Fruit fly (Drosophila melanogaster) whole organism, embryonic: ENCODE data around the gene rdog.
A peak's percentile ranks its signal among the peaks of the same experiment; 100 is the strongest.

Source experiments
- ATbp ChIP-seq: fragments of 200-800 bp; sonication (Bioruptor generic); optimal IDR thresholded peaks from 2 replicates; lab custom pipeline; 2017; ENCODE audit warnings: missing biosample characterization, mild to moderate bottlenecking, missing genetic modification characterization, missing genetic modification reagents
- Atf6 ChIP-seq: fragments of 200-800 bp; sonication (Bioruptor generic); IDR thresholded peaks from 2 replicates; pipeline ENCODE4 v1.3.6; 2022; ENCODE audit warnings: missing biosample characterization, missing genetic modification characterization
- CG10147 ChIP-seq: fragments of 200-800 bp; sonication (Bioruptor generic); optimal IDR thresholded peaks from 2 replicates; lab custom pipeline; 2019; ENCODE audit warnings: missing biosample characterization, mild to moderate bottlenecking, missing genetic modification characterization, moderate library complexity
- CG10209 ChIP-seq: fragments of 200-800 bp; sonication (Bioruptor generic); optimal IDR thresholded peaks from 3 replicates; lab custom pipeline; 2017; ENCODE audit warnings: missing biosample characterization, mild to moderate bottlenecking, missing genetic modification characterization, missing genetic modification reagents
- CG12155 ChIP-seq: fragments of 200-800 bp; sonication (Bioruptor generic); optimal IDR thresholded peaks from 3 replicates; lab custom pipeline; 2016; ENCODE audit warnings: missing biosample characterization, missing genetic modification characterization
- CG1233 ChIP-seq: fragments of 200-800 bp; sonication (Bioruptor generic); optimal IDR thresholded peaks from 4 replicates; lab custom pipeline; 2018; ENCODE audit warnings: missing biosample characterization, mild to moderate bottlenecking, missing genetic modification characterization
- CG12942 ChIP-seq: fragments of 200-800 bp; sonication (Bioruptor generic); optimal IDR thresholded peaks from 3 replicates; lab custom pipeline; 2016; ENCODE audit warnings: missing biosample characterization, missing genetic modification characterization
- CG13624 ChIP-seq: fragments of 200-800 bp; sonication (Bioruptor generic); optimal IDR thresholded peaks from 2 replicates; lab custom pipeline; 2016; ENCODE audit warnings: missing biosample characterization, missing genetic modification characterization
- CG15696 ChIP-seq: fragments of 200-800 bp; sonication (Bioruptor generic); optimal IDR thresholded peaks from 2 replicates; lab custom pipeline; 2019; ENCODE audit warnings: missing biosample characterization, mild to moderate bottlenecking, missing genetic modification characterization, moderate library complexity
- CG1603 ChIP-seq: fragments of 200-800 bp; sonication (Bioruptor generic); optimal IDR thresholded peaks from 2 replicates; lab custom pipeline; 2019; ENCODE audit warnings: missing biosample characterization, mild to moderate bottlenecking, missing genetic modification characterization, moderate library complexity
- CG17359 ChIP-seq: fragments of 200-800 bp; sonication (Bioruptor generic); optimal IDR thresholded peaks from 3 replicates; lab custom pipeline; 2018; ENCODE audit warnings: missing biosample characterization, mild to moderate bottlenecking, missing genetic modification characterization, moderate library complexity
- CG18011 ChIP-seq: fragments of 200-800 bp; sonication (Bioruptor generic); optimal IDR thresholded peaks from 2 replicates; lab custom pipeline; 2017; ENCODE audit warnings: missing biosample characterization, missing genetic modification characterization, mild to moderate bottlenecking, moderate library complexity, missing genotype
- CG18764 ChIP-seq: fragments of 200-800 bp; sonication (Bioruptor generic); optimal IDR thresholded peaks from 3 replicates; lab custom pipeline; 2016; ENCODE audit warnings: missing biosample characterization, missing genetic modification characterization
- CG2116 ChIP-seq: fragments of 200-800 bp; sonication (Bioruptor generic); optimal IDR thresholded peaks from 3 replicates; lab custom pipeline; 2018; ENCODE audit warnings: missing biosample characterization, mild to moderate bottlenecking, missing genetic modification characterization
- CG2678 ChIP-seq: fragments of 200-800 bp; sonication (Bioruptor generic); optimal IDR thresholded peaks from 3 replicates; lab custom pipeline; 2019; ENCODE audit warnings: missing biosample characterization, mild to moderate bottlenecking, missing genetic modification characterization, moderate library complexity
- CG3065 ChIP-seq: fragments of 200-800 bp; sonication (Bioruptor generic); optimal IDR thresholded peaks from 2 replicates; lab custom pipeline; 2016; ENCODE audit warnings: missing biosample characterization, missing genetic modification characterization
- CG31224 ChIP-seq: fragments of 200-800 bp; sonication (Bioruptor generic); IDR thresholded peaks from 2 replicates; pipeline ENCODE4 v1.3.6; 2022; ENCODE audit warnings: missing biosample characterization, missing genetic modification characterization
- CG31441 ChIP-seq: fragments of 200-800 bp; sonication (Bioruptor generic); IDR thresholded peaks from 2 replicates; pipeline ENCODE4 v1.3.6; 2022; ENCODE audit warnings: missing biosample characterization, missing genetic modification characterization
- CG3281 ChIP-seq: fragments of 200-800 bp; sonication (Bioruptor generic); optimal IDR thresholded peaks from 3 replicates; lab custom pipeline; 2017; ENCODE audit warnings: missing biosample characterization, mild to moderate bottlenecking, missing genetic modification characterization
- CG4328 ChIP-seq: fragments of 200-800 bp; sonication (Bioruptor generic); optimal IDR thresholded peaks from 3 replicates; lab custom pipeline; 2017; ENCODE audit warnings: missing biosample characterization, missing genetic modification reagents, missing genetic modification characterization
- CG4424 ChIP-seq: fragments of 200-800 bp; sonication (Bioruptor generic); optimal IDR thresholded peaks from 3 replicates; lab custom pipeline; 2016; ENCODE audit warnings: missing biosample characterization, missing genetic modification characterization
- CG6254 ChIP-seq: fragments of 200-800 bp; sonication (Bioruptor generic); optimal IDR thresholded peaks from 3 replicates; lab custom pipeline; 2017; ENCODE audit warnings: mild to moderate bottlenecking, missing biosample characterization, missing genetic modification reagents, missing genetic modification characterization
- CG6683 ChIP-seq: fragments of 200-800 bp; sonication (Bioruptor generic); optimal IDR thresholded peaks from 2 replicates; lab custom pipeline; 2017; ENCODE audit warnings: missing biosample characterization, mild to moderate bottlenecking, missing genetic modification characterization, missing genetic modification reagents
- CG7786 ChIP-seq: fragments of 200-800 bp; sonication (Bioruptor generic); optimal IDR thresholded peaks from 2 replicates; lab custom pipeline; 2016; ENCODE audit warnings: missing biosample characterization, missing genetic modification characterization
- CG8478 ChIP-seq: fragments of >200 bp; optimal IDR thresholded peaks from 2 replicates; lab custom pipeline; 2018
- CG9609 ChIP-seq: fragments of 200-800 bp; sonication (Bioruptor generic); optimal IDR thresholded peaks from 3 replicates; lab custom pipeline; 2016; ENCODE audit warnings: missing biosample characterization, missing genetic modification characterization
- E2f2 ChIP-seq: fragments of 200-800 bp; sonication (Bioruptor generic); IDR thresholded peaks from 2 replicates; pipeline ENCODE4 v1.3.6; 2022; ENCODE audit warnings: missing biosample characterization, missing genetic modification characterization
- Eip74EF ChIP-seq, 2 experiments: fragments of 200-800 bp in 1 of 2; fragments of >200 bp in 1 of 2; sonication (Bioruptor generic) in 1 of 2; optimal IDR thresholded peaks; 2 replicates each; lab custom pipeline; 2017 to 2019; ENCODE audit warnings: missing biosample characterization in 2 of 2, missing genetic modification characterization in 2 of 2, mild to moderate bottlenecking in 1 of 2, moderate library complexity in 1 of 2
- Max ChIP-seq: fragments of 200-800 bp; sonication (Bioruptor generic); optimal IDR thresholded peaks from 2 replicates; lab custom pipeline; 2016; ENCODE audit warnings: missing biosample characterization, mild to moderate bottlenecking, missing genetic modification characterization
- Myb ChIP-seq: fragments of 200-800 bp; sonication (Bioruptor generic); optimal IDR thresholded peaks from 2 replicates; lab custom pipeline; 2016; ENCODE audit warnings: missing biosample characterization, missing genetic modification characterization
- NC2β ChIP-seq: fragments of 200-800 bp; sonication (Bioruptor generic); optimal IDR thresholded peaks from 2 replicates; lab custom pipeline; 2016; ENCODE audit warnings: missing biosample characterization, missing genetic modification characterization
- Side ChIP-seq: fragments of 200-800 bp; sonication (Bioruptor generic); optimal IDR thresholded peaks from 2 replicates; lab custom pipeline; 2016; ENCODE audit warnings: missing biosample characterization, missing genetic modification characterization
- Sry-δ ChIP-seq: fragments of 200-800 bp; sonication (Bioruptor generic); optimal IDR thresholded peaks from 2 replicates; lab custom pipeline; 2016; ENCODE audit warnings: missing biosample characterization, missing genetic modification characterization
- Taf1 ChIP-seq: fragments of 200-800 bp; sonication (Bioruptor generic); IDR thresholded peaks from 2 replicates; pipeline ENCODE4 v1.3.6; 2022; ENCODE audit warnings: missing biosample characterization, missing genetic modification characterization
- btn ChIP-seq: fragments of 200-800 bp; sonication (Bioruptor generic); optimal IDR thresholded peaks from 2 replicates; lab custom pipeline; 2016; ENCODE audit warnings: missing biosample characterization, missing genetic modification characterization
- cg ChIP-seq: fragments of 200-800 bp; sonication (Bioruptor generic); optimal IDR thresholded peaks from 3 replicates; lab custom pipeline; 2019; ENCODE audit warnings: missing biosample characterization, mild to moderate bottlenecking, missing genetic modification characterization, moderate library complexity
- chinmo ChIP-seq: fragments of 200-800 bp; sonication (Bioruptor generic); IDR thresholded peaks from 4 replicates; pipeline ENCODE4 v1.3.6; 2022; ENCODE audit warnings: missing biosample characterization, missing genetic modification characterization; ENCODE audit not compliant: partially characterized antibody
- chm ChIP-seq: fragments of 200-800 bp; sonication (Bioruptor generic); IDR thresholded peaks from 2 replicates; pipeline ENCODE4 v1.3.6; 2022; ENCODE audit warnings: missing biosample characterization, missing genetic modification characterization
- chn ChIP-seq: fragments of 200-800 bp; sonication (Bioruptor generic); optimal IDR thresholded peaks from 2 replicates; lab custom pipeline; 2016; ENCODE audit warnings: missing biosample characterization, missing genetic modification characterization
- crp ChIP-seq, 2 experiments: fragments of 200-800 bp; sonication (Bioruptor generic); optimal IDR thresholded peaks; 2 replicates in 1 of 2; 3 replicates in 1 of 2; lab custom pipeline; 2017; ENCODE audit warnings: missing biosample characterization in 2 of 2, missing genetic modification characterization in 2 of 2, mild to moderate bottlenecking in 1 of 2, moderate library complexity in 1 of 2
- insv ChIP-seq, 2 experiments: fragments of 200-800 bp; sonication (Bioruptor generic); optimal IDR thresholded peaks; 3 replicates each; lab custom pipeline; 2016 to 2018; ENCODE audit warnings: missing biosample characterization in 2 of 2, missing genetic modification characterization in 2 of 2
- nmo ChIP-seq: fragments of 200-800 bp; sonication (Bioruptor generic); optimal IDR thresholded peaks from 2 replicates; lab custom pipeline; 2018; ENCODE audit warnings: missing biosample characterization, mild to moderate bottlenecking, missing genetic modification characterization, moderate library complexity
- onecut ChIP-seq: fragments of 200-800 bp; sonication (Bioruptor generic); IDR thresholded peaks from 2 replicates; pipeline ENCODE4 v1.3.6; 2022; ENCODE audit warnings: missing biosample characterization, missing genetic modification characterization
- otp ChIP-seq: fragments of 200-800 bp; sonication (Bioruptor generic); IDR thresholded peaks from 3 replicates; pipeline ENCODE4, ENCODE4 v1.3.6; 2022; ENCODE audit warnings: missing biosample characterization, missing genetic modification characterization
- pb ChIP-seq: fragments of 200-800 bp; sonication (Bioruptor generic); optimal IDR thresholded peaks from 3 replicates; lab custom pipeline; 2016; ENCODE audit warnings: missing biosample characterization, missing genetic modification characterization
- repo ChIP-seq: fragments of 200-800 bp; sonication (Bioruptor generic); optimal IDR thresholded peaks from 2 replicates; lab custom pipeline; 2016; ENCODE audit warnings: missing biosample characterization, missing genetic modification characterization
- twi ChIP-seq: fragments of 200-800 bp; optimal IDR thresholded peaks from 2 replicates; lab custom pipeline; 2019; ENCODE audit warnings: missing biosample characterization, mild to moderate bottlenecking, missing genetic modification characterization, moderate library complexity
- vnd ChIP-seq: fragments of 200-800 bp; sonication (Bioruptor generic); IDR thresholded peaks from 3 replicates; pipeline ENCODE4 v1.3.6; 2022; ENCODE audit warnings: missing biosample characterization, missing genetic modification characterization; ENCODE audit not compliant: partially characterized antibody
- z ChIP-seq: fragments of 200-800 bp; sonication (Bioruptor generic); IDR thresholded peaks from 3 replicates; pipeline ENCODE4 v1.3.6; 2022; ENCODE audit warnings: missing biosample characterization, missing genetic modification characterization
- zfh1 ChIP-seq: fragments of 200-800 bp; sonication (Bioruptor generic); IDR thresholded peaks from 3 replicates; pipeline ENCODE4 v1.3.6; 2022; ENCODE audit warnings: missing biosample characterization, missing genetic modification characterization

Gene rdog

DNA sequence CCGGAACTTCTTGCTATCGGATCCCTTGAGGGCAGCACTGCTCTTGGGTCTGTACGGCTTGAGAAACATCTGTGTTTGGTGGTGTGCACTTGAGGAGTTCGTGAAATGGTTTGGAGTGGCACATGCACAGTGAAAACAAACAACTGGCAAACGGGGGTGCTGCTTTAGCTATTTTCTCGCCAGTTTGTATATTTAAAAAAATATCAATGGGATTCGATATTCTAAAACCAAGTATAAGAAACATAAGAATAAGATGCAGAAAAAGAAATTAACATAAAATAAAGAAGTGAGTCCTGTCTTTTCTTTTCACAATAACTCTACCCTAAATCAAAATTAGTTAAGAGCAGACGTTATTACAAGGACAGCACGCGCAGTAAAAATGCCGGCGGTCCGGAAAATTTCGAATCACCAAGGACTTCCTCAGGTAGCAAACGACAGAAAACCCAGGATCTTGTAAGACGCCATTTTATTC lies 6.3 kb upstream of the rdog start, which contains the start of gene eIF2D (continued):
- TF ChIP-seq chm (GFP tag; lab: Robert Waterston, UW) (peak; percentile 72), CG18011 (GFP tag; lab: Kevin White, UChicago) (peak; percentile 30), chinmo (GFP tag; lab: Robert Waterston, UW) (no peak), btn (GFP tag; lab: Kevin White, UChicago) (no peak), CG6254 (peak; percentile 43), chn (GFP tag; lab: Kevin White, UChicago) (peak; percentile 54), NC2β (peak; percentile 5), CG2678 (tag; lab: Kevin White, UChicago) (peak; percentile 74), cg (no peak), CG4328 (GFP tag; lab: Kevin White, UChicago) (peak; percentile 27), CG6683 (GFP tag; lab: Kevin White, UChicago) (peak; percentile 28), CG15696 (tag; lab: Kevin White, UChicago) (peak; percentile 66), E2f2 (GFP tag; lab: Robert Waterston, UW) (peak; percentile 50; the same call in 1 of the 2 replicates), CG4424 (GFP tag; lab: Kevin White, UChicago) (peak; percentile 66), CG3281 (GFP tag; lab: Kevin White, UChicago) (peak; percentile 68), nmo (GFP tag; lab: Kevin White, UChicago) (peak; percentile 69), CG12155 (GFP tag; lab: Kevin White, UChicago) (peak; percentile 36), CG10147 (GFP tag; lab: Kevin White, UChicago) (peak; percentile 57), crp (GFP tag; optimal IDR thresholded peaks at IDR 0.05; lab: Kevin White, UChicago) (peak in 1 of 2 experiments; percentile 57), otp (GFP tag; lab: Robert Waterston, UW) (no peak; the same call in 2 of the 3 replicates), Side (GFP tag; lab: Kevin White, UChicago) (peak; percentile 9), CG31441 (GFP tag; lab: Robert Waterston, UW) (peak; percentile 68), Max (GFP tag; lab: Kevin White, UChicago) (peak; percentile 58), Taf1 (GFP tag; lab: Robert Waterston, UW) (0 out of 2 replicates have a peak, but pooled peaks have one; percentile 31), vnd (no peak), CG12942 (GFP tag; lab: Kevin White, UChicago) (no peak), z (GFP tag; lab: Robert Waterston, UW) (no peak), ATbp (GFP tag; lab: Kevin White, UChicago) (peak; percentile 36), CG7786 (GFP tag; lab: Kevin White, UChicago) (peak; percentile 35), CG18764 (GFP tag; lab: Kevin White, UChicago) (no peak), CG17359 (tag; lab: Kevin White, UChicago) (peak; percentile 63), CG31224 (GFP tag; lab: Robert Waterston, UW) (no peak; the same call in 1 of the 2 replicates), CG2116 (peak; percentile 40), Sry-δ (GFP tag; lab: Kevin White, UChicago) (peak; percentile 24), onecut (GFP tag; lab: Robert Waterston, UW) (peak; percentile 44), CG1233 (GFP tag; lab: Kevin White, UChicago) (peak; percentile 12), Eip74EF (GFP tag; optimal IDR thresholded peaks at IDR 0.05; lab: Kevin White, UChicago) (peak in 1 of 2 experiments; percentile 63), repo (no peak), Myb (GFP tag; lab: Kevin White, UChicago) (peak; percentile 44), CG3065 (GFP tag; lab: Kevin White, UChicago) (no peak), CG8478 (lab: Kevin White, UChicago) (no peak), CG10209 (peak; percentile 23), zfh1 (peak; percentile 56; the same call in 2 of the 3 replicates), insv (GFP tag; optimal IDR thresholded peaks at IDR 0.05; lab: Kevin White, UChicago) (peak in 1 of 2 experiments; percentile 41), Atf6 (GFP tag; lab: Robert Waterston, UW) (peak; percentile 74), pb (GFP tag; lab: Kevin White, UChicago) (no peak), CG13624 (peak; percentile 51), CG1603 (tag; lab: Kevin White, UChicago) (peak; percentile 47), twi (tag; lab: Kevin White, UChicago) (peak; percentile 55), CG9609 (GFP tag; lab: Kevin White, UChicago) (no peak)
